Worm (Caenorhabditis elegans) whole organism, young adult: ENCODE measurements around the gene dhc-3.
A peak's percentile ranks its signal among the peaks of the same experiment; 100 is the strongest.

Source experiments
- B0035.1 ChIP-seq: sonication (generic microtip); optimal IDR thresholded peaks from 2 replicates; lab custom pipeline; 2016; ENCODE audit warnings: missing genetic modification characterization, mild to moderate bottlenecking, missing compliant biosample characterization, missing genotype, missing genetic modification reagents
- F10E7.11 ChIP-seq: sonication (generic microtip); optimal IDR thresholded peaks from 2 replicates; lab custom pipeline; 2017; ENCODE audit warnings: mild to moderate bottlenecking, missing genetic modification characterization, moderate library complexity, missing compliant biosample characterization
- F52B5.7 ChIP-seq: sonication (generic microtip); optimal IDR thresholded peaks from 2 replicates; lab custom pipeline; 2016; ENCODE audit warnings: mild to moderate bottlenecking, missing genetic modification characterization, missing compliant biosample characterization
- K11D2.4 ChIP-seq: fragments of 200-800 bp; sonication (Bioruptor generic); IDR thresholded peaks from 2 replicates; pipeline ENCODE4 v1.3.6; 2022; ENCODE audit warnings: missing genetic modification reagents, missing genetic modification characterization, missing compliant biosample characterization
- Y95B8A.8 ChIP-seq: fragments of 200-800 bp; sonication (Bioruptor generic); IDR thresholded peaks from 2 replicates; pipeline ENCODE4 v1.3.6; 2022; ENCODE audit warnings: missing genetic modification reagents, missing genetic modification characterization, missing compliant biosample characterization
- ama-1 ChIP-seq, 3 experiments: fragments of 150-350 bp in 1 of 3; sonication (generic microtip) in 2 of 3; optimal IDR thresholded peaks; 2 replicates each; lab custom pipeline; 2014 to 2018; ENCODE audit warnings: missing biosample characterization in 2 of 3, missing genetic modification characterization in 2 of 3, missing genetic modification reagents in 2 of 3
- atf-7 ChIP-seq: sonication (generic microtip); optimal IDR thresholded peaks from 2 replicates; lab custom pipeline; 2017; ENCODE audit warnings: mild to moderate bottlenecking, missing genetic modification characterization, missing compliant biosample characterization
- athp-1 ChIP-seq: sonication (generic microtip); optimal IDR thresholded peaks from 2 replicates; lab custom pipeline; 2017; ENCODE audit warnings: mild to moderate bottlenecking, missing genetic modification characterization, missing compliant biosample characterization
- ceh-40 ChIP-seq: fragments of 200-800 bp; sonication (Bioruptor generic); IDR thresholded peaks from 2 replicates; pipeline ENCODE4 v1.3.6; 2022; ENCODE audit warnings: missing genetic modification characterization, missing compliant biosample characterization
- ceh-91 ChIP-seq: fragments of 200-800 bp; sonication (Bioruptor generic); IDR thresholded peaks from 2 replicates; pipeline ENCODE4 v1.3.6; 2022; ENCODE audit warnings: missing genetic modification reagents, missing genetic modification characterization, missing compliant biosample characterization
- chd-7 ChIP-seq: sonication (generic microtip); optimal IDR thresholded peaks from 2 replicates; lab custom pipeline; 2016; ENCODE audit warnings: mild to moderate bottlenecking, missing genetic modification characterization, moderate library complexity, missing compliant biosample characterization
- dox-1 ChIP-seq: fragments of 200-800 bp; sonication (Bioruptor generic); IDR thresholded peaks from 2 replicates; pipeline ENCODE4 v1.3.6; 2022; ENCODE audit warnings: missing genetic modification reagents, missing genetic modification characterization, missing compliant biosample characterization
- egrh-3 ChIP-seq: fragments of 200-800 bp; sonication (Bioruptor generic); IDR thresholded peaks from 2 replicates; pipeline ENCODE4 v1.3.6; 2022; ENCODE audit warnings: missing genetic modification reagents, missing genetic modification characterization, missing compliant biosample characterization
- ekl-4 ChIP-seq: fragments of 200-800 bp; sonication (Bioruptor generic); IDR thresholded peaks from 2 replicates; pipeline ENCODE4 v1.3.6; 2022; ENCODE audit warnings: missing genetic modification reagents, missing genetic modification characterization, missing compliant biosample characterization
- gei-17 ChIP-seq: fragments of 200-800 bp; sonication (Bioruptor generic); optimal IDR thresholded peaks from 2 replicates; lab custom pipeline; 2018; ENCODE audit warnings: mild to moderate bottlenecking, missing genetic modification characterization, missing compliant biosample characterization
- hmg-1.2 ChIP-seq: fragments of 200-800 bp; sonication (Bioruptor generic); IDR thresholded peaks from 2 replicates; pipeline ENCODE4 v1.3.6; 2022; ENCODE audit warnings: missing genetic modification reagents, missing genetic modification characterization, missing compliant biosample characterization
- lin-26 ChIP-seq: fragments of 200-800 bp; sonication (Bioruptor generic); IDR thresholded peaks from 2 replicates; pipeline ENCODE4 v1.3.6; 2022; ENCODE audit warnings: missing genetic modification reagents, missing genetic modification characterization, missing compliant biosample characterization
- lin-35 ChIP-seq, 3 experiments: fragments of 150-350 bp in 2 of 3; sonication (generic microtip) in 1 of 3; optimal IDR thresholded peaks; 2 replicates each; lab custom pipeline; 2014 to 2018; ENCODE audit warnings: missing biosample characterization in 3 of 3, missing genetic modification characterization in 3 of 3, missing genetic modification reagents in 3 of 3
- lin-40 ChIP-seq: sonication (generic microtip); optimal IDR thresholded peaks from 2 replicates; lab custom pipeline; 2016; ENCODE audit warnings: missing genetic modification characterization, mild to moderate bottlenecking, missing compliant biosample characterization, missing genotype, missing genetic modification reagents
- nfya-1 ChIP-seq: sonication (generic microtip); optimal IDR thresholded peaks from 2 replicates; lab custom pipeline; 2017; ENCODE audit warnings: antibody characterized with exemption, missing compliant biosample characterization, missing genetic modification characterization, borderline replicate concordance; ENCODE audit not compliant: insufficient read depth
- nhr-80 ChIP-seq: sonication (generic microtip); optimal IDR thresholded peaks from 2 replicates; lab custom pipeline; 2016; ENCODE audit warnings: missing genetic modification characterization, missing compliant biosample characterization
- rcor-1 ChIP-seq: fragments of 200-800 bp; sonication (Bioruptor generic); IDR thresholded peaks from 2 replicates; pipeline ENCODE4 v1.3.6; 2022; ENCODE audit warnings: missing genetic modification reagents, missing genetic modification characterization, missing compliant biosample characterization
- repo-1 ChIP-seq: sonication (generic microtip); optimal IDR thresholded peaks from 2 replicates; lab custom pipeline; 2017; ENCODE audit warnings: mild to moderate bottlenecking, missing genetic modification characterization, missing compliant biosample characterization
- rpc-1 ChIP-seq, 2 experiments: fragments of 150-350 bp in 1 of 2; sonication (generic microtip) in 1 of 2; optimal IDR thresholded peaks; 2 replicates each; lab custom pipeline; 2014 to 2018; ENCODE audit warnings: missing biosample characterization in 1 of 2, missing genetic modification characterization in 1 of 2, missing genetic modification reagents in 1 of 2, missing genotype in 1 of 2
- snpc-1.1 ChIP-seq: sonication (generic microtip); optimal IDR thresholded peaks from 2 replicates; lab custom pipeline; 2017; ENCODE audit warnings: missing genetic modification characterization, mild to moderate bottlenecking, missing compliant biosample characterization, antibody characterized with exemption, moderate library complexity, missing genotype, missing genetic modification reagents; ENCODE audit not compliant: insufficient read depth
- snpc-1.3 ChIP-seq: sonication (generic microtip); optimal IDR thresholded peaks from 2 replicates; lab custom pipeline; 2017; ENCODE audit warnings: missing genetic modification characterization, mild to moderate bottlenecking, missing compliant biosample characterization, antibody characterized with exemption, moderate library complexity, missing genotype, missing genetic modification reagents; ENCODE audit not compliant: insufficient read depth
- somi-1 ChIP-seq: fragments of 200-800 bp; sonication (Bioruptor generic); optimal IDR thresholded peaks from 2 replicates; lab custom pipeline; 2018; ENCODE audit warnings: mild to moderate bottlenecking, missing genetic modification characterization, missing compliant biosample characterization
- tlf-1 ChIP-seq: fragments of 200-800 bp; sonication (Bioruptor generic); optimal IDR thresholded peaks from 2 replicates; lab custom pipeline; 2018; ENCODE audit warnings: mild to moderate bottlenecking, missing genetic modification characterization, missing compliant biosample characterization
- zfh-2 ChIP-seq: fragments of 200-800 bp; sonication (Bioruptor generic); conservative IDR thresholded peaks from 2 replicates; pipeline ENCODE4 v1.3.6; 2022; ENCODE audit warnings: missing genetic modification reagents, missing genetic modification characterization, missing compliant biosample characterization
- zim-3 ChIP-seq: sonication (generic microtip); optimal IDR thresholded peaks from 2 replicates; lab custom pipeline; 2017; ENCODE audit warnings: mild to moderate bottlenecking, missing genetic modification characterization, moderate library complexity, missing compliant biosample characterization
- ztf-18 ChIP-seq: sonication (generic microtip); optimal IDR thresholded peaks from 2 replicates; lab custom pipeline; 2016; ENCODE audit warnings: missing genotype, mild to moderate bottlenecking, missing genetic modification characterization, missing compliant biosample characterization
- ztf-22 ChIP-seq: fragments of 200-800 bp; sonication (Bioruptor generic); optimal IDR thresholded peaks from 2 replicates; lab custom pipeline; 2018; ENCODE audit warnings: mild to moderate bottlenecking, missing genetic modification characterization, moderate library complexity, missing compliant biosample characterization
- ztf-26 ChIP-seq: sonication (generic microtip); optimal IDR thresholded peaks from 2 replicates; lab custom pipeline; 2017; ENCODE audit warnings: missing genetic modification characterization, missing compliant biosample characterization

Gene dhc-3

ce11 chrV:13195548-13195947 is 56.8 kb downstream of the dhc-3 start, which contains the start of gene F57B1.1:
F57B1.1 (minus strand) TSS chrV:13195648.
- TF ChIP-seq Y95B8A.8 (GFP tag; lab: Robert Waterston, UW) = no peak
- no peak for TF ChIP-seq nhr-80
- no peak for TF ChIP-seq ama-1 (optimal IDR thresholded peaks at IDR 0.05; lab: Kevin White, UChicago)
- TF ChIP-seq ama-1 (GFP tag; optimal IDR thresholded peaks at IDR 0.05; lab: Kevin White, UChicago) = no peak
- no peak for TF ChIP-seq K11D2.4 (GFP tag; lab: Robert Waterston, UW)
- no peak for TF ChIP-seq hmg-1.2 (GFP tag; lab: Robert Waterston, UW)
- no peak for TF ChIP-seq ztf-26 (tag; lab: Kevin White, UChicago)
- TF ChIP-seq rpc-1 (optimal IDR thresholded peaks at IDR 0.05; lab: Kevin White, UChicago) = no peak
- TF ChIP-seq rpc-1 (tag; optimal IDR thresholded peaks at IDR 0.05; lab: Kevin White, UChicago) = no peak
- no peak for TF ChIP-seq F52B5.7 (tag; lab: Kevin White, UChicago)
- no peak for TF ChIP-seq B0035.1 (tag; lab: Kevin White, UChicago)
- TF ChIP-seq lin-40 (tag; lab: Kevin White, UChicago) = no peak
- no peak for TF ChIP-seq rcor-1 (GFP tag; lab: Robert Waterston, UW)
- no peak for TF ChIP-seq lin-26 (GFP tag; lab: Robert Waterston, UW)
- TF ChIP-seq ztf-18 (tag; lab: Kevin White, UChicago) = no peak
- no peak for TF ChIP-seq repo-1 (tag; lab: Kevin White, UChicago)
- TF ChIP-seq ceh-91 = no peak

- TF ChIP-seq B0035.1 (tag; lab: Kevin White, UChicago) (no peak), athp-1 (tag; lab: Kevin White, UChicago) (no peak), dox-1 (GFP tag; lab: Robert Waterston, UW) (no peak), atf-7 (no peak), snpc-1.1 (no peak), zim-3 (no peak), F10E7.11 (no peak), lin-26 (GFP tag; lab: Robert Waterston, UW) (no peak), gei-17 (GFP tag; lab: Kevin White, UChicago) (no peak), ztf-22 (GFP tag; lab: Kevin White, UChicago) (no peak), lin-40 (tag; lab: Kevin White, UChicago) (no peak), snpc-1.3 (tag; lab: Kevin White, UChicago) (no peak), ekl-4 (GFP tag; lab: Robert Waterston, UW) (no peak), ztf-26 (tag; lab: Kevin White, UChicago) (no peak), chd-7 (tag; lab: Kevin White, UChicago) (no peak), somi-1 (GFP tag; lab: Kevin White, UChicago) (no peak), tlf-1 (GFP tag; lab: Kevin White, UChicago) (no peak), ceh-40 (GFP tag; lab: Robert Waterston, UW) (no peak), lin-35 (GFP tag; optimal IDR thresholded peaks at IDR 0.05; lab: Kevin White, UChicago) (no peak), nfya-1 (tag; lab: Kevin White, UChicago) (no peak)
Measured at ce11 chrV:13197823-13198222, 59.0 kb downstream of the dhc-3 start, which contains the start of gene F57B1.9. F57B1.9 (minus strand) TSS chrV:13197923.

ce11 chrV:13198449-13199067 is 59.8 kb downstream of the dhc-3 start:
- TF ChIP-seq zfh-2 = peak; percentile 56; the same call in 1 of the 2 replicates
- TF ChIP-seq egrh-3 (GFP tag; lab: Robert Waterston, UW) = peak; percentile 93
- TF ChIP-seq, all 124 proteins: peak for 2; not testable (repeated sequence) for 122
